Worm (Caenorhabditis elegans): Measurements from ENCODE around the gene rpa-1.

DNA sequence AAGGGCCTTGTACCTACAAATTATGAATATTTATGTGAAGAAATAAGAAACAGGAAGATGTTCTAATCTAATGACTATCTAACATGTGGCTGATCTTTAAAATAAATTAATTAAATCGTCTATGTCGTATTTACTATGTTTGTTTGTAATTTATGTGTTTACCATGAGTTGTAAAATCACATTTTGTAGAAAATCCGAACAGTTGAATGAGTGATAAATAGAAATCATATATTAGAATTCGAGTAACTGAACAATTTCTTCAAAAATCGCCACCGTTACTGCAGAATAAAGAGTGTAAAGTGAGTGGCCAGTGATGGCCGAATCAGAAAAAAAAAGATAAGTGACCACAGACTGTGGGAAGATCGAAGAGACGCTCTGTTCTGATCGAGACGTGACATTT is 34.3 kb upstream of the rpa-1 start:
- TF ChIP-seq unc-130 (tag; optimal IDR thresholded peaks at IDR 0.05) (no peak), unc-62 (GFP tag; optimal IDR thresholded peaks at IDR 0.05) (no peak), ama-1 (optimal IDR thresholded peaks at IDR 0.05) (no peak), egl-27 (tag; optimal IDR thresholded peaks at IDR 0.05) (no peak), ztf-11 (tag; optimal IDR thresholded peaks at IDR 0.05) (no peak), nhr-11 (tag; optimal IDR thresholded peaks at IDR 0.05) (no peak), lin-14 (GFP tag; optimal IDR thresholded peaks at IDR 0.05) (no peak), ztf-4 (tag; optimal IDR thresholded peaks at IDR 0.05) (no peak), nhr-28 (tag; optimal IDR thresholded peaks at IDR 0.05) (no peak), elt-2 (tag; optimal IDR thresholded peaks at IDR 0.05) (no peak), lir-3 (tag; optimal IDR thresholded peaks at IDR 0.05; ENCODE audit: poor library complexity) (no peak), pqm-1 (tag; optimal IDR thresholded peaks at IDR 0.05) (no peak)

All from whole organism, L1 larva.